Fruit fly (Drosophila melanogaster): ENCODE data around the gene GluRIIA.

- no peak for TF ChIP-seq lov (optimal IDR thresholded peaks at IDR 0.05)
- no peak for TF ChIP-seq lov (GFP tag; IDR thresholded peaks at IDR 0.05)
- TF ChIP-seq sisA (GFP tag; IDR thresholded peaks at IDR 0.05), result no peak
- no peak for TF ChIP-seq jigr1 (GFP tag; IDR thresholded peaks at IDR 0.05)
- no peak for TF ChIP-seq Vsx1 (GFP tag; optimal IDR thresholded peaks at IDR 0.05)
- TF ChIP-seq Atf6 (GFP tag; IDR thresholded peaks at IDR 0.05), result no peak
- TF ChIP-seq Fer1 (GFP tag; optimal IDR thresholded peaks at IDR 0.05), result no peak
- TF ChIP-seq Doc3 (GFP tag; IDR thresholded peaks at IDR 0.05; ENCODE audit: partially characterized antibody), result no peak
- no peak for TF ChIP-seq Dbx (GFP tag; IDR thresholded peaks at IDR 0.05)
- TF ChIP-seq usp (GFP tag; optimal IDR thresholded peaks at IDR 0.05), result no peak
- no peak for TF ChIP-seq sc (optimal IDR thresholded peaks at IDR 0.05)
- no peak for TF ChIP-seq sc (GFP tag; optimal IDR thresholded peaks at IDR 0.05)
- TF ChIP-seq mam (GFP tag; optimal IDR thresholded peaks at IDR 0.05), result no peak
- no peak for TF ChIP-seq sqz (GFP tag; optimal IDR thresholded peaks at IDR 0.05)
- no peak for TF ChIP-seq NC2β (GFP tag; optimal IDR thresholded peaks at IDR 0.05)
- no peak for TF ChIP-seq Ada2b (GFP tag; IDR thresholded peaks at IDR 0.05)
Measured at dm6 chr2L:5581016-5581415, 26.1 kb downstream of the GluRIIA start, which contains the start of gene CG14011.
